Worm (Caenorhabditis elegans) whole organism, L3 larva: ENCODE measurements around the gene oef-1.

Experiments used
- aly-2 ChIP-seq: fragments of 150-350 bp; optimal IDR thresholded peaks from 2 replicates; lab custom pipeline; 2014; ENCODE audit warnings: missing biosample characterization, missing genetic modification characterization
- ceh-16 ChIP-seq: sonication (generic microtip); optimal IDR thresholded peaks from 2 replicates; lab custom pipeline; 2017; ENCODE audit warnings: missing biosample characterization, missing genetic modification characterization
- ceh-82 ChIP-seq: fragments of 150-350 bp; optimal IDR thresholded peaks from 2 replicates; lab custom pipeline; 2014; ENCODE audit warnings: missing biosample characterization, missing genetic modification characterization
- ceh-9 ChIP-seq: sonication (generic microtip); optimal IDR thresholded peaks from 2 replicates; lab custom pipeline; 2018; ENCODE audit warnings: missing biosample characterization, missing genetic modification characterization
- egl-5 ChIP-seq: fragments of 150-350 bp; optimal IDR thresholded peaks from 2 replicates; lab custom pipeline; 2017; ENCODE audit warnings: missing biosample characterization, missing genetic modification reagents, missing genetic modification characterization, inconsistent platforms
- elt-2 ChIP-seq: sonication (generic microtip); optimal IDR thresholded peaks from 2 replicates; lab custom pipeline; 2016; ENCODE audit warnings: missing genetic modification reagents, mild to moderate bottlenecking, missing genetic modification characterization, missing compliant biosample characterization
- elt-3 ChIP-seq, 3 experiments: fragments of 150-350 bp in 1 of 3; sonication (generic microtip) in 2 of 3; optimal IDR thresholded peaks; 2 replicates in 2 of 3; 4 replicates in 1 of 3; lab custom pipeline; 2014 to 2017; ENCODE audit warnings: missing biosample characterization in 3 of 3, missing genetic modification characterization in 3 of 3
- eor-1 ChIP-seq, 2 experiments: fragments of 150-350 bp; optimal IDR thresholded peaks; 2 replicates each; lab custom pipeline; 2014 to 2018; ENCODE audit warnings: missing biosample characterization in 2 of 2, missing genetic modification characterization in 2 of 2
- fkh-10 ChIP-seq: sonication (generic microtip); optimal IDR thresholded peaks from 2 replicates; lab custom pipeline; 2017; ENCODE audit warnings: missing biosample characterization, missing genetic modification reagents, missing genetic modification characterization
- fkh-2 ChIP-seq: fragments of 150-350 bp; optimal IDR thresholded peaks from 2 replicates; lab custom pipeline; 2014; ENCODE audit warnings: missing biosample characterization, missing genetic modification reagents, missing genetic modification characterization
- hmg-11 ChIP-seq: sonication (generic microtip); optimal IDR thresholded peaks from 2 replicates; lab custom pipeline; 2016; ENCODE audit warnings: missing genetic modification characterization, missing compliant biosample characterization
- lin-39 ChIP-seq: fragments of 150-350 bp; optimal IDR thresholded peaks from 2 replicates; lab custom pipeline; 2018; ENCODE audit warnings: missing biosample characterization, missing genetic modification reagents, missing genetic modification characterization
- lsy-12 ChIP-seq: sonication (generic microtip); optimal IDR thresholded peaks from 2 replicates; lab custom pipeline; 2016; ENCODE audit warnings: mild to moderate bottlenecking, missing genetic modification characterization, missing compliant biosample characterization
- mml-1 ChIP-seq: fragments of 150-350 bp; sonication (generic microtip); optimal IDR thresholded peaks from 3 replicates; lab custom pipeline; 2014; ENCODE audit warnings: missing biosample characterization, missing genetic modification characterization
- nhr-11 ChIP-seq: fragments of 150-350 bp; optimal IDR thresholded peaks from 2 replicates; lab custom pipeline; 2014; ENCODE audit warnings: missing biosample characterization, missing genetic modification characterization
- nhr-12 ChIP-seq: fragments of 150-350 bp; optimal IDR thresholded peaks from 2 replicates; lab custom pipeline; 2014; ENCODE audit warnings: missing biosample characterization, missing genetic modification characterization
- nhr-237 ChIP-seq: fragments of 150-350 bp; optimal IDR thresholded peaks from 2 replicates; lab custom pipeline; 2014; ENCODE audit warnings: missing biosample characterization, missing genetic modification characterization
- nhr-25 ChIP-seq: sonication (generic microtip); optimal IDR thresholded peaks from 2 replicates; lab custom pipeline; 2017; ENCODE audit warnings: missing biosample characterization, missing genetic modification characterization
- nhr-28 ChIP-seq: fragments of 150-350 bp; optimal IDR thresholded peaks from 2 replicates; lab custom pipeline; 2014; ENCODE audit warnings: missing biosample characterization, missing genetic modification characterization
- nhr-43 ChIP-seq: sonication (generic microtip); optimal IDR thresholded peaks from 2 replicates; lab custom pipeline; 2016; ENCODE audit warnings: mild to moderate bottlenecking, missing genetic modification characterization, missing compliant biosample characterization; ENCODE audit not compliant: poor library complexity, severe bottlenecking
- nhr-76 ChIP-seq: fragments of 150-350 bp; sonication (generic microtip); optimal IDR thresholded peaks from 5 replicates; lab custom pipeline; 2014; ENCODE audit warnings: missing biosample characterization, missing genetic modification characterization
- nhr-77 ChIP-seq: fragments of 150-350 bp; optimal IDR thresholded peaks from 2 replicates; lab custom pipeline; 2014; ENCODE audit warnings: missing biosample characterization, missing genetic modification characterization
- pha-4 ChIP-seq: fragments of 150-350 bp; optimal IDR thresholded peaks from 2 replicates; lab custom pipeline; 2014; ENCODE audit warnings: missing biosample characterization, missing genetic modification reagents, missing genetic modification characterization
- pqm-1 ChIP-seq: fragments of 150-350 bp; optimal IDR thresholded peaks from 2 replicates; lab custom pipeline; 2017; ENCODE audit warnings: missing biosample characterization, missing genetic modification characterization, inconsistent platforms
- skn-1 ChIP-seq: fragments of 150-350 bp; optimal IDR thresholded peaks from 2 replicates; lab custom pipeline; 2014; ENCODE audit warnings: missing biosample characterization, missing genetic modification characterization
- snpc-4 ChIP-seq: fragments of 150-350 bp; optimal IDR thresholded peaks from 2 replicates; lab custom pipeline; 2014; ENCODE audit warnings: missing biosample characterization, missing genetic modification characterization
- tbx-2 ChIP-seq: sonication (generic microtip); optimal IDR thresholded peaks from 2 replicates; lab custom pipeline; 2016; ENCODE audit warnings: mild to moderate bottlenecking, missing genetic modification characterization, missing compliant biosample characterization
- zag-1 ChIP-seq: fragments of 150-350 bp; optimal IDR thresholded peaks from 2 replicates; lab custom pipeline; 2014; ENCODE audit warnings: missing biosample characterization, missing genetic modification characterization
- ztf-11 ChIP-seq: fragments of 150-350 bp; optimal IDR thresholded peaks from 2 replicates; lab custom pipeline; 2014; ENCODE audit warnings: missing biosample characterization, missing genetic modification characterization
- ztf-4 ChIP-seq: fragments of 150-350 bp; optimal IDR thresholded peaks from 2 replicates; lab custom pipeline; 2014; ENCODE audit warnings: missing biosample characterization, missing genetic modification characterization

Gene oef-1

ce11 chrIV:7520258-7520657, 28.0 kb upstream of the oef-1 start:
- TF ChIP-seq pqm-1 (tag; lab: Kevin White, UChicago) (peak; percentile 73), elt-2 (peak; percentile 62), nhr-76 (tag; lab: Kevin White, UChicago) (no peak), nhr-237 (no peak), pha-4 (tag; lab: Kevin White, UChicago) (peak; percentile 50)

ce11 chrIV:7520841-7521240, 27.4 kb upstream of the oef-1 start:
- TF ChIP-seq pqm-1 (tag; lab: Kevin White, UChicago): peak; percentile 50
- TF ChIP-seq pha-4 (tag; lab: Kevin White, UChicago): peak; percentile 48
- TF ChIP-seq mml-1 (tag; lab: Kevin White, UChicago): no peak
- no peak for TF ChIP-seq nhr-28
- TF ChIP-seq egl-5: no peak
- TF ChIP-seq snpc-4: no peak
- TF ChIP-seq zag-1 (tag; lab: Kevin White, UChicago): no peak
- no peak for TF ChIP-seq lin-39 (tag; lab: Kevin White, UChicago)
- TF ChIP-seq nhr-11 (tag; lab: Kevin White, UChicago): no peak
- TF ChIP-seq ztf-4 (tag; lab: Kevin White, UChicago): no peak
- peak; percentile 65 for TF ChIP-seq elt-2
- TF ChIP-seq, all 47 proteins: peak for 3

ce11 chrIV:7521591-7521990, 26.6 kb upstream of the oef-1 start:
- no peak for TF ChIP-seq ztf-11 (tag; lab: Kevin White, UChicago)
- TF ChIP-seq tbx-2 (tag; lab: Kevin White, UChicago): no peak
- TF ChIP-seq elt-2: no peak
- no peak for TF ChIP-seq nhr-12
- no peak for TF ChIP-seq ceh-9 (tag; lab: Kevin White, UChicago)
- no peak for TF ChIP-seq eor-1 (tag; optimal IDR thresholded peaks at IDR 0.05; lab: Kevin White, UChicago)
- TF ChIP-seq ceh-16 (tag; lab: Kevin White, UChicago): no peak
- no peak for TF ChIP-seq elt-3 (tag; optimal IDR thresholded peaks at IDR 0.05; lab: Kevin White, UChicago)
- no peak for TF ChIP-seq snpc-4
- TF ChIP-seq lsy-12: no peak
- TF ChIP-seq hmg-11: no peak
- no peak for TF ChIP-seq pqm-1 (tag; lab: Kevin White, UChicago)
- TF ChIP-seq fkh-2: no peak
- TF ChIP-seq, all 47 proteins: peak for 0

- TF ChIP-seq nhr-77 (tag; lab: Kevin White, UChicago): no peak
- peak; percentile 27 for TF ChIP-seq pha-4 (tag; lab: Kevin White, UChicago)
These were observed 24.5 kb upstream of the oef-1 start for ce11 chrIV:7523744-7524143.

- TF ChIP-seq ceh-82 (tag; lab: Kevin White, UChicago) (no peak), egl-5 (peak; percentile 26), nhr-25 (peak; percentile 48), nhr-28 (no peak)
These were observed 17.8 kb upstream of the oef-1 start for ce11 chrIV:7530226-7531070.

ce11 chrIV:7532360-7532759, 15.9 kb upstream of the oef-1 start, which contains the start of gene R05G6.1:
R05G6.1 (plus strand) TSS chrIV:7532660.
- TF ChIP-seq nhr-43 (tag; lab: Kevin White, UChicago): no peak
- TF ChIP-seq ztf-11 (tag; lab: Kevin White, UChicago): no peak
- TF ChIP-seq hmg-11: no peak
- TF ChIP-seq aly-2 (tag; lab: Kevin White, UChicago): no peak
- no peak for TF ChIP-seq skn-1 (tag; lab: Kevin White, UChicago)
- TF ChIP-seq fkh-10 (GFP tag; lab: Kevin White, UChicago): no peak
